Fruit fly (Drosophila melanogaster) Kc167 (cell line): ENCODE data around the gene ihog.

ENCODE experiments used
- Myc ChIP-seq: fragments of >200 bp; optimal IDR thresholded peaks from 2 replicates; lab custom pipeline; 2017; ENCODE audit warnings: missing external identifiers
- Sin3A ChIP-seq: fragments of >200 bp; optimal IDR thresholded peaks from 2 replicates; lab custom pipeline; 2018; ENCODE audit warnings: missing external identifiers
- h ChIP-seq: fragments of >200 bp; optimal IDR thresholded peaks from 3 replicates; lab custom pipeline; 2018; ENCODE audit warnings: missing external identifiers
- psq ChIP-seq: fragments of >200 bp; optimal IDR thresholded peaks from 2 replicates; lab custom pipeline; 2017; ENCODE audit warnings: missing external identifiers
- ttk ChIP-seq: sonication (Bioruptor generic); optimal IDR thresholded peaks from 2 replicates; lab custom pipeline; 2017; ENCODE audit warnings: missing external identifiers

DNA sequence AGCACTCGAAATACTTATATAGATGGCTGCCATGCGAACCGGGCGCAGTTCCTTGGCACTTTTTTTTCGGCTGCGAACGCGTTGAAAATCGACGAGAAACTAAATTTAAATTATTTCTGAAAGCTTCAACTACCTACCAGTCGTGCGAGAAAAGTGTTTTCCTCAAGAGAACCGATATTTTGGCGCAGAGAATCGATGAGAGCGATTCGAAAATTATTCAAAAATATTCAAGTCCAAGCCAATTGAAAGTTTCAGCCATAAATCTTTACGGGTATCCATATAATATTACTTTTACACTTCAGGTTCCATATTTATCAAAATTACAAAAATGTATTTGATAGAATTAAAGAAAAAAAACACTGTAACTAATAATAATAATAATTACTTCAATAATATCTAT is 5.9 kb downstream of the ihog start, which contains the start of gene CG18304:
- TF ChIP-seq h (lab: Kevin White, UChicago) (no peak), ttk (no peak), Sin3A (lab: Kevin White, UChicago) (no peak), psq (no peak), Myc (no peak)
